Worm (Caenorhabditis elegans) whole organism, L4/young adult: ENCODE data around the gene F21C10.6.

Experiments
- W03F9.2 ChIP-seq: fragments of 150-350 bp; optimal IDR thresholded peaks from 2 replicates; lab custom pipeline; 2014; ENCODE audit warnings: missing biosample characterization, missing genetic modification characterization
- dao-5 ChIP-seq: sonication (generic microtip); optimal IDR thresholded peaks from 2 replicates; lab custom pipeline; 2016; ENCODE audit warnings: missing genotype, missing genetic modification characterization, moderate library complexity, missing compliant biosample characterization
- him-1 ChIP-seq: sonication (generic microtip); optimal IDR thresholded peaks from 2 replicates; lab custom pipeline; 2016; ENCODE audit warnings: missing genotype, missing genetic modification reagents, missing genetic modification characterization, missing compliant biosample characterization

Gene F21C10.6

DNA sequence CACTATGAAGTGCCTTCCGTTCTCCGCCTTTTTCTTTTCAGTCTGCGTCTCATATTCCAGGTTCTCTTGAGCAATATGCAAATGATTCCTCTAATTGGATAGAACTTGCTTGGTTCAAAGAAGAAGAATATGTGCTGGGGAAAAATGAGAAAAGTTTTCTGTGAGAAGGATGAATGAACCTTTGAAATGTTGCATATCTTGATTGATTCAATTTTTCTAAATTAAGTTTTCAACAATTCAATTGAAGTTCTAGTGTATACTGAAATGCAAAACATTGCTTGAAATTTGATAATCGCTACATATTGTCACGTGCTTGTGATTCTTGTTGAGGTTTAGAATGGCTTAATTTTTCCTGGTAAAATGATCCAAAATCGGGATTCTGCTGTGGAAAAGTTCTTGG, 33.3 kb downstream of the F21C10.6 start:
- no peak for TF ChIP-seq W03F9.2
- TF ChIP-seq him-1 = no peak
- TF ChIP-seq dao-5 (tag; lab: Kevin White, UChicago) = no peak

DNA sequence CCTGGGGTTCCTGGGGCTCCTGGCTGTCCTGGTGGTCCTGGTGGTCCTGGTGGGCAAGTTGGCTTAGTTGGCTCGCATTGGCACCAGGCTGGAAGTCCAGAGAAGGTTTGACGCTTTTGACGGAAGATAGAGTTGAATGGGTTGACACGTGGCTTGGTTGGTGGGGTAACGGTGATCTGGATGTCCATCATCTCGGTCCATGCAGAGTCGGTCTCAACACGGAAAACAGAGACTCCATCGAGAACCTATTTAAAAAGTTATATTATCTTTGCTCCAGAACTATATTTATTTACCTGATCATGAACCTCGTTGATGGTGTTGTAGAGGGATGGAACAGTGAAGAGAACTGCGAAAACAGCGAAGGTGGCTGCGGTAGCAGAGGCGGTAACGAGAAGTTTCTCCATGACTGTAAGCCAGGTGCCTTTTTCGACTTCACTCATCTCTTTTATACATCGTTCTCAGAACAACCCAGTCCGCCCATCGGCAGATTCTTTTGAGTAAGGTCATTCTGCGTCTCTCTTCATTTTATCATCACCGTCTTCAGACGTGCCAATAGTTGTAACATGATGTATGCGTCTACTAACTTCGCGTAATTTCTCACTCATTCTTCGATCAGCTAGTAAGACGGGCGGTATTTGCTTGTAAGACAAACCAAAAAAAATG, 36.1 kb downstream of the F21C10.6 start, which contains the start of gene col-144:
Gene col-144 (minus strand): TSS at position 419 of the 663 bp plus-strand sequence.
- TF ChIP-seq W03F9.2 (no peak), him-1 (no peak), dao-5 (tag; lab: Kevin White, UChicago) (no peak)

DNA sequence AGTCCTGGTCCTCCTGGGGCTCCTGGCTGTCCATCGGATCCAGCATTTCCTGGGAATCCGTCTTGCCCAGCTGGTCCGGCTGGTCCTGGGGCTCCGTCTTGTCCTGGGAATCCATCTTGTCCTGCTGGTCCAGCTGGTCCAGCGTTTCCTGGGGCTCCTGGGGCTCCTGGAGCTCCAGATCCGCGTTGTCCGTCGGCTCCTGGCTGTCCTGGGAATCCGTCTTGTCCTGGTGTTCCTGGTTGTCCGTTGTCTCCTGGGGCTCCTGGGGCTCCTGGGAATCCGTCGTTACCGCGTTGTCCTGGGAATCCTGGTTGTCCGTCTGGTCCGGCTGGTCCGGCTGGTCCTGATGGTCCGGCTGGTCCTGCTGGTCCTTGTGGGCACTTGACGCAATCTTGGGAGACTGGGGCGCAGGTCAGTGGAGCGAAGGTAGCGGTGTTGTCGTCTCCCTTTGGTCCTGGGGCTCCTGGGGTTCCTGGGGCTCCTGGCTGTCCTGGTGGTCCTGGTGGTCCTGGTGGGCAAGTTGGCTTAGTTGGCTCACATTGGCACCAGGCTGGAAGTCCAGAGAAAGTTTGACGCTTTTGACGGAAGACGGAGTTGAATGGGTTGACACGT, 37.9 kb downstream of the F21C10.6 start:
- TF ChIP-seq him-1 (no peak), dao-5 (tag; lab: Kevin White, UChicago) (no peak), W03F9.2 (no peak)

DNA sequence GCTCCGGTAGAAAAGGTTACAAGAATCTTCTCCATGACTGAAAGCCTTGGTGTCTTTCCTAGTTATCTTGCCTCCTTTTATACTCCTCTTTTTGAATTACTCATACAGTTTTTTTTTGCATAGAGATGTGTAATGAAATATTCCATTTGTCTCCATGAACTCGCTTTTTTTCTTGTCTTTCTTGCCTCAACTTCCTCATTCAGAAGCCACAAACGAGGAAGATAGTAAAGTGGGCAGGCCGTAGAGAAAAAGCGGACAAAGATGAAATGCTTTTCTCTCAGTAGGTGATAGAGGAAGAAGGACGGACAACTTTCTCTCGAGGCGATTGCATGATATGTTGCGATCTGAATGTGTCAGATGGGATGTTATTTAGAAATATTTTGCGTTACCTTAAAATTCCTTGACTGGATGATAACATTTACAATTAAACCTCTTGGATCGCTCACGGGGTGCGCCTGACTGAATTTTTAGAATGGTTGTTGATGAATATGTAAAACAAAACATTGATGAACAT, 38.7 kb downstream of the F21C10.6 start, which contains the start of gene col-145:
Gene col-145 (minus strand): TSS at position 51 of the 514 bp plus-strand sequence.
- no peak for TF ChIP-seq him-1
- TF ChIP-seq dao-5 (tag; lab: Kevin White, UChicago) = no peak
- TF ChIP-seq W03F9.2 = no peak

DNA sequence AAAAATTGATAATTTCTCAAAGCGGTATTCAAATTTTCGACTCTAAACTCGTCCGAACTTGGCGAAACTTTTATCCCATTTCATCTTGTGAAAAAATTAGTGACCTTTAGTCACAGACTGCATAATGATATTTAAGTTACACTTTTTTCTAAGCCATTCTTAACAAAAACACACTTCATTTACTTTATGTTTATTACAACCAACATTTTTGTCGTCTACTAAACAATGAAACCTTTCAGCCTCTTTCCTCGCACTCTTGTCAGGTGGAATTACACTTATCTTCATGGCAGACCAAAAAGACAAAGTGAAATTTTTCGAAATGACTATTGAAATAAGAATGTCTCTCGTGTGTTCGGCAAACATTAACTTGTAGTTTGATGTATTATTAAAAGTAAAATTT, 39.6 kb downstream of the F21C10.6 start:
- TF ChIP-seq W03F9.2 (no peak), him-1 (no peak), dao-5 (tag; lab: Kevin White, UChicago) (no peak)

DNA sequence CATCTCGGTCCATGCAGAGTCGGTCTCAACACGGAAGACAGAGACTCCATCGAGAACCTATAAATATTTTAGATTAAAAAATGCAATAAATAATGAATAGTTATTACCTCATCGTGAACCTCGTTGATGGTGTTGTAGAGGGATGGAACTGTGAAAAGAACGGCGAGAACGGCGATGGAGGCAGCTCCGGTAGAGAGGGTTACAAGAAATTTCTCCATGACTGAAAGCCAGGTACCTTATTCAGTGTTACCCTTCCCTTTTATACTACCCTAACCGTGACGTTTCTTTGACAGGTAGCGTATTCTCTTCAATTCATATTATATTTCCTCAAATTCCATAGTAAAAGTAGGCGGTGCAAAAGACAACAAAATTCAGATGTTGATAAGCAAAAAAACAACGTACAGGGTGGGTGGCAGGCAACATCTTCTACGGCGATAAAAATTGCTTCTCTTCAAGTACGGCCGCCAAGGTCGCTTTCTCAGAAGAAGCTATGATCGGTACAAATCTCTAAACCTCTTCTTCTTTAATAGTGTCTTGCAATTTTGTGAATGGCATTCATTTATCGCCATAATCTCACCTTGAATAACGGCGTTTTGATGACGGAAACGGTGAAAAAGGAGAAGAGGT, 40.9 kb downstream of the F21C10.6 start, which contains the start of gene col-10:
Gene col-10 (minus strand): TSS at position 235 of the 627 bp plus-strand sequence.
- no peak for TF ChIP-seq W03F9.2
- no peak for TF ChIP-seq dao-5 (tag; lab: Kevin White, UChicago)
- TF ChIP-seq him-1 = no peak

DNA sequence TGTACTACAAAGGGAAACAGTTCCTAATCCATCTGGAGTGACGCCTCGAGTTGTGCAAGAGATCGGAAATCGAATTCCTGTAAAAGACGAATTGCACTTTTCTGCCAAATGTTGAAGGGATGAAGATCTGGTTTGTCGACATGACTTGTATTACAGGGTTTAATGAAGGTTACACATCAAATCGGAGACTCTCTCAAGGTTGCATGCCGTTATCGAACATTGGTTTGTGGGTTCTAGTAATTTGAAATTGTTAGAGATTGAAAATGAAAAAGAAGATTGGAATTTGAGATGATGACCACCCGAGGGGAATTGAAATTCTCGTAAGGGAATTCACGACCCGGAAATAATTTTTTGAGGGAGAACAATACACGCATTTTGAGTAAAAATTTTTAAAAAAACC, 42.0 kb downstream of the F21C10.6 start:
- no peak for TF ChIP-seq dao-5 (tag; lab: Kevin White, UChicago)
- no peak for TF ChIP-seq him-1
- TF ChIP-seq W03F9.2 = no peak

DNA sequence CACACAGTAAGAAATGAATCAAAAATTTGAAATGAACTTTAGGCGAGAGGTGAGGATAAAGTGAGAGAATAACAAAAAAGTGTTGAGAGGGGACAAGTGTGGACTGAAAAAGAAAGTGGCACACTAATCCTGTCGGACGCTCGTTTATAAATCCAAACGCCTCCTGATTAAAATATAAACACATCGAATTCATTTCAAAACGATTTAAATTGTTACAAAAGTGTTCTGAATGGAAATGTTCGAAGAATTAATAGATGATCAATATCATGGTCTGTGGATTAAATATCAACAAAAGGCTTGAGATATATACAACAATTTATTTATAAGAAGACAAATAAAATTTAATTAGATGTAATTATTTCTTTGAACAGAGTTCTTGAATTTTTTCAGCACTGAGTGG, 43.8 kb downstream of the F21C10.6 start, which contains the start of gene B0222.11:
Gene B0222.11 (minus strand): TSS at position 101 of the 400 bp plus-strand sequence.
- TF ChIP-seq W03F9.2 (no peak), him-1 (no peak), dao-5 (tag; lab: Kevin White, UChicago) (no peak)

DNA sequence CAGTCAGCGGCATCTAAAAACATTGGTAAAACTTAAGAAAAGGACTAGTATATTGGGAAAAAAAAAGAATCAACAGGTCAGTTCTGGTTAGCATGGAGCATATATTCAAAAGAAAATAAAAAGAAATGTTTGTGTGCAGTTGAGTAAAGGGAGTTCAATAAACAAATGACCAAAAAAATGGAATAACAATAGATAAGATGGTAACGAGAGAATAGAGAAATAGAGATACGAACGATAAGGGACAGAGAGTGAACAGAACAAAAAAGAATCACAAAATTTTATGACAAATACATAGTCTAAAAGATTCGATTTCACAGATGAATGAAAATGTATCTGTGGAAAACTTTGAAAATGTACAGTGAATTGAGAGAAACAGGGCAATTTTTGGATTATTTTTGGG, 48.7 kb downstream of the F21C10.6 start, which contains the start of gene gad-3:
Gene gad-3 (minus strand): TSS at position 17 of the 400 bp plus-strand sequence.
- no peak for TF ChIP-seq dao-5 (tag; lab: Kevin White, UChicago)
- no peak for TF ChIP-seq him-1
- TF ChIP-seq W03F9.2 = no peak

DNA sequence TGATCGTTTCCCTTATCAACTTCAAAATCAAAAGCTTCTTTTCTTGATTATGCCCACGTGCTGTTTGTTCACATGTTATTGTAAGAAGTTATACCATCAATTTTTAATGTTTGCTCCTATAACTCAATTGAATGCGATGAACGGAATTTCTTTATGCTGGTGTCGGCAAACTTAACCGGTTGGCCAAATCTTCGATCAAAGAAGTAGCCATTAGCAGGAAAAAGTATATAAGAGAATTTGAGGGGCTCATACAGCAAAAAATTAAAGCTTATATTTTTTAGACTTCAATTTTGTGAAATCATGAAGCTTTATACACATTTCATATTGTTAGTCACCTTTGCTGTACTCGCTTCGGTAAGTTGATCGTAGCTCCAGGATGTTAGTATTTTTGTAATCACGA, 49.5 kb downstream of the F21C10.6 start, which contains the start of gene pqn-16:
Gene pqn-16 (plus strand): TSS at position 301 of the 400 bp plus-strand sequence.
- TF ChIP-seq W03F9.2 (no peak), him-1 (no peak), dao-5 (tag; lab: Kevin White, UChicago) (no peak)
